Worm (Caenorhabditis elegans): ENCODE data around the gene nhr-274.
A peak's percentile ranks its signal among the peaks of the same experiment; 100 is the strongest.

nhr-274 gene

ce11 chrIV:1631651-1632050, 13.4 kb downstream of the nhr-274 start, which contains the start of gene cpg-24:
Gene cpg-24, plus strand, starts transcription at chrIV:1631951.
- TF ChIP-seq blmp-1 (tag; optimal IDR thresholded peaks at IDR 0.05) = no peak
- no peak for TF ChIP-seq fkh-4 (tag; optimal IDR thresholded peaks at IDR 0.05; ENCODE audit: borderline replicate concordance)
- no peak for TF ChIP-seq lsy-2 (tag; optimal IDR thresholded peaks at IDR 0.05)
- TF ChIP-seq lin-14 (GFP tag; optimal IDR thresholded peaks at IDR 0.05) = no peak
- no peak for TF ChIP-seq ets-5 (GFP tag; IDR thresholded peaks at IDR 0.05)
- no peak for TF ChIP-seq vab-15 (tag; optimal IDR thresholded peaks at IDR 0.05)
- no peak for TF ChIP-seq ceh-8 (GFP tag; optimal IDR thresholded peaks at IDR 0.05)
- no peak for TF ChIP-seq nhr-71 (tag; optimal IDR thresholded peaks at IDR 0.05)
- no peak for TF ChIP-seq aha-1 (tag; optimal IDR thresholded peaks at IDR 0.05)
- no peak for TF ChIP-seq xbp-1 (tag; optimal IDR thresholded peaks at IDR 0.05)
- no peak for TF ChIP-seq jun-1 (tag; optimal IDR thresholded peaks at IDR 0.05)
- no peak for TF ChIP-seq F16B12.6 (tag; optimal IDR thresholded peaks at IDR 0.05)
- no peak for TF ChIP-seq unc-86 (tag; optimal IDR thresholded peaks at IDR 0.05)
- TF ChIP-seq unc-130 (tag; optimal IDR thresholded peaks at IDR 0.05) = no peak
- no peak for TF ChIP-seq tbx-2 (tag; optimal IDR thresholded peaks at IDR 0.05)
- no peak for TF ChIP-seq pag-3 (tag; optimal IDR thresholded peaks at IDR 0.05; ENCODE audit: borderline replicate concordance, insufficient read depth)

- TF ChIP-seq irx-1 (tag; optimal IDR thresholded peaks at IDR 0.05) (no peak), nhr-85 (tag) (peak; percentile 2), ceh-8 (GFP tag; optimal IDR thresholded peaks at IDR 0.05) (no peak), vab-15 (tag; optimal IDR thresholded peaks at IDR 0.05) (no peak), isw-1 (GFP tag; IDR thresholded peaks at IDR 0.05) (no peak), lsy-2 (tag; optimal IDR thresholded peaks at IDR 0.05) (no peak), nhr-71 (tag; optimal IDR thresholded peaks at IDR 0.05) (no peak), efl-1 (optimal IDR thresholded peaks at IDR 0.05) (no peak), efl-1 (GFP tag; optimal IDR thresholded peaks at IDR 0.05 in 1 of 2) (peak in 1 of 2 experiments; percentile 80), mef-2 (tag; optimal IDR thresholded peaks at IDR 0.05) (no peak), aha-1 (tag; optimal IDR thresholded peaks at IDR 0.05) (no peak)
Measured at ce11 chrIV:1628730-1629129, 16.4 kb downstream of the nhr-274 start.

- TF ChIP-seq nhr-90 (tag; optimal IDR thresholded peaks at IDR 0.05; ENCODE audit: poor library complexity) (no peak), snpc-4 (tag; optimal IDR thresholded peaks at IDR 0.05) (no peak), ceh-90 (tag; optimal IDR thresholded peaks at IDR 0.05) (no peak), sox-4 (tag; optimal IDR thresholded peaks at IDR 0.05) (no peak), efl-3 (GFP tag; optimal IDR thresholded peaks at IDR 0.05) (no peak), nhr-237 (tag; optimal IDR thresholded peaks at IDR 0.05) (no peak), hpl-2 (GFP tag; optimal IDR thresholded peaks at IDR 0.05) (no peak), nhr-47 (tag; optimal IDR thresholded peaks at IDR 0.05) (no peak), unc-98 (GFP tag; IDR thresholded peaks at IDR 0.05) (no peak), lir-3 (tag; optimal IDR thresholded peaks at IDR 0.05; ENCODE audit: poor library complexity) (no peak)
Measured at ce11 chrIV:1628281-1628680, 16.8 kb downstream of the nhr-274 start.

- no peak for TF ChIP-seq snu-23 (GFP tag; optimal IDR thresholded peaks at IDR 0.05)
- no peak for TF ChIP-seq ztf-11 (tag; optimal IDR thresholded peaks at IDR 0.05)
Measured at ce11 chrIV:1626342-1626855, 18.7 kb downstream of the nhr-274 start, which contains the start of gene nhr-146. Gene nhr-146, plus strand, starts transcription at chrIV:1626805.

DNA sequence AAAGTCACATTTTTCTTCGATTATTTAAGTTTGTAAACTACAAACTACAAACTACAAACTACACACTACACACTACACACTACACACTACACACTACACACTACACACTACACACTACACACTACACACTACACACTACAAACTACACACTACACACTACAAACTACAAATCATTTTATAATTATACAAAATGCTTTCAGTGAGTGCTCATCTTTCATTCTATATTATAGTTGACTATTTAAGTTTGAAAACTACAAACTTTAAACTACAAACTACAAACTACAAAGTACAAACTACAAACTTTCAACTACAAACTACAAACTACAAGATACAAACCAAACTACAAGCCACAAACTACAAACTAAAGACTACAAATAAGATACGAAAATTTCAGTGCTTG, 20.7 kb downstream of the nhr-274 start:
- TF ChIP-seq nhr-12 (tag; optimal IDR thresholded peaks at IDR 0.05) (peak; percentile 53), nhr-28 (tag; optimal IDR thresholded peaks at IDR 0.05) (peak; percentile 24), lin-35 (GFP tag; optimal IDR thresholded peaks at IDR 0.05) (no peak), lin-14 (GFP tag; optimal IDR thresholded peaks at IDR 0.05) (no peak), mef-2 (tag; optimal IDR thresholded peaks at IDR 0.05) (no peak)
